Fruit fly (Drosophila melanogaster) whole organism, wandering third instar larva: ENCODE data around the gene CG5966.

ENCODE experiments used
- Dfd ChIP-seq: fragments of >200 bp; optimal IDR thresholded peaks from 2 replicates; lab custom pipeline; 2017; ENCODE audit warnings: missing biosample characterization, missing genetic modification characterization
- Jra ChIP-seq: sonication (Bioruptor generic); optimal IDR thresholded peaks from 2 replicates; lab custom pipeline; 2016; ENCODE audit warnings: missing biosample characterization, missing genetic modification characterization
- fru ChIP-seq: fragments of 200-800 bp; sonication (Bioruptor generic); optimal IDR thresholded peaks from 3 replicates; lab custom pipeline; 2016; ENCODE audit warnings: missing biosample characterization, mild to moderate bottlenecking, missing genetic modification characterization
- pan ChIP-seq: fragments of >200 bp; optimal IDR thresholded peaks from 2 replicates; lab custom pipeline; 2017
- sage ChIP-seq: fragments of 200-800 bp; sonication (Bioruptor generic); optimal IDR thresholded peaks from 2 replicates; lab custom pipeline; 2016; ENCODE audit warnings: missing biosample characterization, mild to moderate bottlenecking, missing genetic modification characterization

- no peak for TF ChIP-seq Dfd (GFP tag; lab: Kevin White, UChicago)
- no peak for TF ChIP-seq pan (lab: Kevin White, UChicago)
- TF ChIP-seq fru (GFP tag; lab: Kevin White, UChicago): peak; percentile 91
- peak; percentile 61 for TF ChIP-seq sage (GFP tag; lab: Kevin White, UChicago)
- TF ChIP-seq Jra: peak; percentile 81
Observed at dm6 chrX:5980883-5981282, 7.7 kb upstream of the CG5966 start.
